Worm (Caenorhabditis elegans): Measurements from ENCODE around the gene ZK228.13.

DNA sequence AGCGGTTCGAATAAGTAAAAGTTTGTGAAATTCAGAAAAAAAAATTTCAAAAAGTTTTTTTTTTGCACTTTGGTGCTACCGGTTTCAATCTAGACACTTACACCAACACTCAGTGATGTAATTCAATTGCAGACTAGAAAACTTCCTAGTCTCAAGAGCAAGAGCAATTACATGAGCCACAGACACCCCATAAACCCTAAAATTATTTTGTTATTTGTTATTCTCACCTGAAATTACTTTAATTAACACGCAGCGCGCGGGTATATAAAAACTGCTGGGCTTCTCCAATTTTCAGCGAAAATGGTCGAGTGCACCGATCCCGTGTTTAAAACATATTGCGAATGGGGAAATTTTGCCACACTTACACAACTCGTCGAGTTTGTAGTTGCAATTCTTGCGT, 41.7 kb downstream of the ZK228.13 start, which contains the start of gene srw-83:
- TF ChIP-seq fos-1 (tag; optimal IDR thresholded peaks at IDR 0.05) (no peak), tag-97 (GFP tag; IDR thresholded peaks at IDR 0.05) (no peak), lin-15B (tag; optimal IDR thresholded peaks at IDR 0.05) (no peak), unc-62 (GFP tag; optimal IDR thresholded peaks at IDR 0.05 in 1 of 2) (no peak), unc-62 (tag; optimal IDR thresholded peaks at IDR 0.05) (no peak), spr-3 (GFP tag; optimal IDR thresholded peaks at IDR 0.05) (no peak), ces-1 (GFP tag; optimal IDR thresholded peaks at IDR 0.05) (no peak), ztf-7 (tag; optimal IDR thresholded peaks at IDR 0.05) (no peak), jun-1 (tag; optimal IDR thresholded peaks at IDR 0.05) (no peak), nhr-77 (tag; optimal IDR thresholded peaks at IDR 0.05) (no peak), ama-1 (optimal IDR thresholded peaks at IDR 0.05) (no peak), Y5F2A.4 (GFP tag; optimal IDR thresholded peaks at IDR 0.05) (no peak)
